Fruit fly (Drosophila melanogaster) whole organism: ENCODE measurements around the gene CG17272.

ENCODE experiments used
- CG8478 ChIP-seq: fragments of >200 bp; optimal IDR thresholded peaks from 2 replicates; lab custom pipeline; 2018; ENCODE audit warnings: inconsistent platforms
- Dll ChIP-seq: fragments of >200 bp; optimal IDR thresholded peaks from 2 replicates; lab custom pipeline; 2017
- EcR ChIP-seq, 2 experiments: fragments of >200 bp; optimal IDR thresholded peaks; 2 replicates each; lab custom pipeline; 2017; ENCODE audit warnings: missing biosample characterization in 2 of 2, missing genetic modification characterization in 2 of 2, missing genetic modification reagents in 2 of 2
- usp ChIP-seq: fragments of >200 bp; optimal IDR thresholded peaks from 2 replicates; lab custom pipeline; 2017; ENCODE audit warnings: missing biosample characterization, missing genetic modification characterization, mixed read lengths

DNA sequence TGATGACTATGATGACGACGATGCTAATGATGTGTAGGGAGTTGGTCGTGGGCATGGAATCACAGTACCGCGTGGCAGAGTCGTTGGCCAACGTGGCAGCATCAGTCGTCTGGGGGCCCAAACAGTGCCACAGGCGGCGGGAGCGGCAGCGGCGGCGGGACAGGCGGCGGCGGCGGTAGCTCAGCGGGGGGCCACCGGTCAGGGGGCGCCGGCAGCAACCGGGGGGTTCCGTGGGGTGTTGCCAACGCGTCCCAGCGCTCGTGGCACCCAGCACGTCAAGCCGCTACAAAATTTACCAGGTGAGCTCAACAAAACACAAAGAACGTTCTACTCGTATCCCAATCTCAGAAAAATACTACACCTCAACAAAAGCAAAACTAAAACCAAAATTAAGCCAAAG lies 21.8 kb downstream of the CG17272 start:
- no peak for TF ChIP-seq Dll (lab: Kevin White, UChicago)
- no peak for TF ChIP-seq EcR (GFP tag; optimal IDR thresholded peaks at IDR 0.05; lab: Kevin White, UChicago)
- TF ChIP-seq CG8478 = no peak
- no peak for TF ChIP-seq usp (GFP tag; lab: Kevin White, UChicago)
